Worm (Caenorhabditis elegans) whole organism, midembryonic: ENCODE measurements around the gene F54E2.5.

Experiments
- T22C8.4 ChIP-seq: fragments of 200-800 bp; sonication (Bioruptor generic); IDR thresholded peaks from 2 replicates; pipeline ENCODE4 v1.3.6; 2022; ENCODE audit warnings: missing genetic modification characterization, missing compliant biosample characterization
- cog-1 ChIP-seq: sonication (generic microtip); optimal IDR thresholded peaks from 2 replicates; lab custom pipeline; 2016; ENCODE audit warnings: missing genetic modification characterization, missing compliant biosample characterization
- flt-1 ChIP-seq: fragments of 200-800 bp; sonication (Bioruptor generic); IDR thresholded peaks from 2 replicates; pipeline ENCODE4 v1.3.6; 2022; ENCODE audit warnings: missing genetic modification characterization, missing compliant biosample characterization
- klf-2 ChIP-seq: fragments of 200-800 bp; sonication (Bioruptor generic); conservative IDR thresholded peaks from 2 replicates; pipeline ENCODE4 v1.3.6; 2022; ENCODE audit warnings: missing genetic modification reagents, missing genetic modification characterization, missing compliant biosample characterization
- med-1 ChIP-seq: sonication (generic microtip); optimal IDR thresholded peaks from 2 replicates; lab custom pipeline; 2017; ENCODE audit warnings: missing genetic modification characterization, mild to moderate bottlenecking, missing compliant biosample characterization, antibody characterized with exemption, missing genetic modification reagents; ENCODE audit not compliant: insufficient read depth
- ref-1 ChIP-seq: fragments of 200-800 bp; sonication (Bioruptor generic); conservative IDR thresholded peaks from 2 replicates; pipeline ENCODE4 v1.3.6; 2022; ENCODE audit warnings: missing genetic modification reagents, missing genetic modification characterization, missing compliant biosample characterization
- tab-1 ChIP-seq: fragments of 200-800 bp; sonication (Bioruptor generic); IDR thresholded peaks from 2 replicates; pipeline ENCODE4 v1.3.6; 2022; ENCODE audit warnings: missing genetic modification characterization, missing compliant biosample characterization
- ztf-23 ChIP-seq: fragments of 200-800 bp; sonication (Bioruptor generic); IDR thresholded peaks from 2 replicates; pipeline ENCODE4 v1.3.6; 2022; ENCODE audit warnings: missing genetic modification reagents, missing genetic modification characterization, missing compliant biosample characterization
- ztf-29 ChIP-seq: fragments of 200-800 bp; sonication (Bioruptor generic); IDR thresholded peaks from 2 replicates; pipeline ENCODE4 v1.3.6; 2022; ENCODE audit warnings: missing genetic modification reagents, missing genetic modification characterization, missing compliant biosample characterization

The F54E2.5 gene

ce11 chrV:2810164-2810563 lies 5.7 kb downstream of the F54E2.5 start, which contains the start of gene F54E2.1:
TSS of gene F54E2.1 (plus strand) at chrV:2810398.
- TF ChIP-seq T22C8.4 (GFP tag; lab: Robert Waterston, UW) (no peak), ztf-23 (GFP tag; lab: Robert Waterston, UW) (no peak), flt-1 (GFP tag; lab: Robert Waterston, UW) (no peak), tab-1 (GFP tag; lab: Robert Waterston, UW) (no peak), klf-2 (no peak), med-1 (no peak), ztf-29 (GFP tag; lab: Robert Waterston, UW) (no peak), ref-1 (no peak), cog-1 (no peak)

- TF ChIP-seq ztf-29 (GFP tag; lab: Robert Waterston, UW) (no peak), T22C8.4 (GFP tag; lab: Robert Waterston, UW) (no peak), med-1 (no peak), klf-2 (no peak), cog-1 (no peak)
These were observed 6.4 kb downstream of the F54E2.5 start for ce11 chrV:2809443-2809842.

ce11 chrV:2807760-2808159 lies 8.1 kb downstream of the F54E2.5 start, which contains the start of gene ketn-1:
TSS of gene ketn-1 (minus strand) at chrV:2807860.
- TF ChIP-seq ztf-23 (GFP tag; lab: Robert Waterston, UW) (no peak), flt-1 (GFP tag; lab: Robert Waterston, UW) (no peak), cog-1 (no peak), tab-1 (GFP tag; lab: Robert Waterston, UW) (no peak), klf-2 (no peak), ztf-29 (GFP tag; lab: Robert Waterston, UW) (no peak), T22C8.4 (GFP tag; lab: Robert Waterston, UW) (no peak), ref-1 (no peak), med-1 (no peak)

ce11 chrV:2803258-2803657 lies 12.6 kb downstream of the F54E2.5 start:
- TF ChIP-seq ref-1: no peak
- no peak for TF ChIP-seq tab-1 (GFP tag; lab: Robert Waterston, UW)
- TF ChIP-seq ztf-23 (GFP tag; lab: Robert Waterston, UW): no peak
- no peak for TF ChIP-seq klf-2
- no peak for TF ChIP-seq flt-1 (GFP tag; lab: Robert Waterston, UW)
- TF ChIP-seq T22C8.4 (GFP tag; lab: Robert Waterston, UW): no peak
- no peak for TF ChIP-seq ztf-29 (GFP tag; lab: Robert Waterston, UW)
- TF ChIP-seq med-1: no peak
- no peak for TF ChIP-seq cog-1

- TF ChIP-seq ztf-23 (GFP tag; lab: Robert Waterston, UW) (no peak), med-1 (no peak), ref-1 (no peak), tab-1 (GFP tag; lab: Robert Waterston, UW) (no peak), T22C8.4 (GFP tag; lab: Robert Waterston, UW) (no peak), flt-1 (GFP tag; lab: Robert Waterston, UW) (no peak)
These were observed 13.9 kb downstream of the F54E2.5 start for ce11 chrV:2801955-2802354.

DNA sequence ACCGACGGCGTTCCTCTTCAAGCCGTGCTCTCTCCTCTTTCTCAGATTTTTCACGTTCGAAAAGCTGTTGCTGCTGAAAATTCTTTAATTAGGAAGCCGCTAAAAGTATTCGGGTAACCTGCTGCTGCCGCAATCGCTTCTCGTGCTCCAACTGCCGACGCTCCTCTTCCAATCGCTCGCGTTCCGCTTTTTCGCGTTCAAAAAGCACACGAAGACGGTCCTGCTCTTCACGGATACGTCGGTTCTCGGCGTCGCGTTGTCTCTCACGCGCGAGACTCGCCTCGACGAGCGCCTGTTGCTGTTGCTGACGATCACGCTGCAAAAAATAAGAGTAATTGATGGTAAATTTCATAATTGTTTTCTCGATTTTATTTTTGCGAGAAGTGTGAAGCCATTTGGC lies 15.2 kb downstream of the F54E2.5 start:
- TF ChIP-seq cog-1: no peak
- no peak for TF ChIP-seq T22C8.4 (GFP tag; lab: Robert Waterston, UW)
- no peak for TF ChIP-seq flt-1 (GFP tag; lab: Robert Waterston, UW)
- no peak for TF ChIP-seq med-1
- TF ChIP-seq ref-1: no peak
- TF ChIP-seq klf-2: no peak
- no peak for TF ChIP-seq ztf-23 (GFP tag; lab: Robert Waterston, UW)

DNA sequence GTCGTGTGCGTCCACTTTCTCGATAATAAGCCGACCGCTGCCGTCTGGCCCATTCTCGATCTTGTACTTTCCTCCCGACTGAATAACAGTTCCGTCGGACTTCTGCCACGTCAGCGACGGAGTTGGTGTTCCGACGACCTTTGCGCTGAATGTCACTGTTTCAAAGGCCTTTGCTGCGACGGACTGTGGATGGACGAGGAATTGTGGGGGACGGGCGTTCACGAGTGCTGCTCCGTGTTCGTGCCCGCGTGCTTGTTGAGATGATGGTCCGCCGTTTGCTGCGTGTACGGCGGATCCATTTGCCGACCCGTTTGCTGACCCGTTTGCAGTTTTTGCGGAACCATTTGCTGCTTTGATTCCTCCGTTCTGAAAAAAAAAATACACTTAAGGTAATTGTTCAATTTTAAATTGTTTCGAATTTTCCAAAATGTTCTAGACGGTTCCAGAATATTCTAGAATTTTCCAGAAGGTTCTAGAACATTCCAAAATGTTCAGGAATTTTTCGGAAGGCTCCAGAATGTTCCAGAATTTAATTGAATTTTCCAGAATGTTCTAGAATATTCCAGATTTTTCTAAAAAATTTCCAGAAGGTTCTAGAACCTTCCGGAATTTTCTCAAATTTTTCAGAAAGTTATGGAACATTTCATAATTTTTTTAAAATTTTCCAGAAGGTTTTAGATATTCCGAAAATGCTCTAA lies 16.5 kb downstream of the F54E2.5 start:
- no peak for TF ChIP-seq ref-1
- no peak for TF ChIP-seq ztf-29 (GFP tag; lab: Robert Waterston, UW)
- TF ChIP-seq flt-1 (GFP tag; lab: Robert Waterston, UW): no peak
- TF ChIP-seq tab-1 (GFP tag; lab: Robert Waterston, UW): no peak
- no peak for TF ChIP-seq ztf-23 (GFP tag; lab: Robert Waterston, UW)
- no peak for TF ChIP-seq med-1
- no peak for TF ChIP-seq T22C8.4 (GFP tag; lab: Robert Waterston, UW)

ce11 chrV:2795998-2796397 lies 19.9 kb downstream of the F54E2.5 start, which contains the start of gene F54E2.2:
TSS of gene F54E2.2 (plus strand) at chrV:2796298.
- no peak for TF ChIP-seq ztf-23 (GFP tag; lab: Robert Waterston, UW)
- no peak for TF ChIP-seq cog-1
- TF ChIP-seq ztf-29 (GFP tag; lab: Robert Waterston, UW): no peak

ce11 chrV:2792958-2793357 lies 22.9 kb downstream of the F54E2.5 start:
- no peak for TF ChIP-seq T22C8.4 (GFP tag; lab: Robert Waterston, UW)
- no peak for TF ChIP-seq tab-1 (GFP tag; lab: Robert Waterston, UW)
- TF ChIP-seq ref-1: no peak
- TF ChIP-seq cog-1: no peak
- no peak for TF ChIP-seq klf-2
- TF ChIP-seq ztf-29 (GFP tag; lab: Robert Waterston, UW): no peak
- TF ChIP-seq ztf-23 (GFP tag; lab: Robert Waterston, UW): no peak
- TF ChIP-seq flt-1 (GFP tag; lab: Robert Waterston, UW): no peak
- no peak for TF ChIP-seq med-1

DNA sequence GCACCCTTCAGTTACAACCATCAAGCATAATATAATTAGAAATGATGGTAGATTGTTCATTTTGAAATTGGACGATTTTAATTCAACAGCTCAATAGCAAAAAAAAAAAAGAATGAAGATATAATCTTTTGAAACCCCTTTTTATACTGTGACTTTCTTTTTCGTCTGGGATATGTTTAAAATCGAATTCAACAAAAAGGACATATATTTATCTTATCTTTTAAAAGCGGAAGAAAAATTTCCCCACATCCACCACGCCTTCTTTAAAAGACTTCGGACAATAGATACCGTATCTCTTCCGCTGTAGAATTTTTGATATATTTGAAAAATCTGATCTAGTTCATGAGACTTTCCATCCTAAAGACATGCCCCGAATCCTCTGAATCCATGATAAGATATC lies 35.1 kb downstream of the F54E2.5 start, which contains the start of gene R05D8.11:
R05D8.11 (minus strand) TSS at position 101 of the 400 bp plus-strand sequence.
- TF ChIP-seq ztf-29 (GFP tag; lab: Robert Waterston, UW) (no peak), ref-1 (no peak), tab-1 (GFP tag; lab: Robert Waterston, UW) (no peak), flt-1 (GFP tag; lab: Robert Waterston, UW) (no peak), cog-1 (no peak), klf-2 (no peak), med-1 (no peak), T22C8.4 (GFP tag; lab: Robert Waterston, UW) (no peak), ztf-23 (GFP tag; lab: Robert Waterston, UW) (no peak)
